Worm (Caenorhabditis elegans) whole organism, early embryonic: ENCODE measurements around the gene lys-2.

ENCODE experiments used
- B0310.2 ChIP-seq: sonication (generic microtip); optimal IDR thresholded peaks from 2 replicates; lab custom pipeline; 2016; ENCODE audit warnings: mild to moderate bottlenecking, missing genetic modification characterization, missing compliant biosample characterization
- F13C5.2 ChIP-seq: sonication (generic microtip); optimal IDR thresholded peaks from 2 replicates; lab custom pipeline; 2017; ENCODE audit warnings: mild to moderate bottlenecking, missing genetic modification characterization, inconsistent platforms, missing compliant biosample characterization
- aly-1 ChIP-seq: sonication (generic microtip); optimal IDR thresholded peaks from 2 replicates; lab custom pipeline; 2016; ENCODE audit warnings: missing genetic modification characterization, missing compliant biosample characterization
- ama-1 ChIP-seq: fragments of 150-350 bp; optimal IDR thresholded peaks from 2 replicates; lab custom pipeline; 2014
- ceh-13 ChIP-seq: fragments of 200-800 bp; sonication (Bioruptor generic); optimal IDR thresholded peaks from 2 replicates; lab custom pipeline; 2018; ENCODE audit warnings: mild to moderate bottlenecking, missing genetic modification characterization, missing compliant biosample characterization
- ceh-36 ChIP-seq: sonication (generic microtip); optimal IDR thresholded peaks from 2 replicates; lab custom pipeline; 2016; ENCODE audit warnings: missing genetic modification characterization, inconsistent platforms, missing compliant biosample characterization
- ets-7 ChIP-seq: sonication (generic microtip); optimal IDR thresholded peaks from 2 replicates; lab custom pipeline; 2016; ENCODE audit warnings: missing genotype, missing genetic modification characterization, missing compliant biosample characterization
- flt-1 ChIP-seq: fragments of 200-800 bp; sonication (Bioruptor generic); IDR thresholded peaks from 2 replicates; pipeline ENCODE4 v1.3.6; 2022; ENCODE audit warnings: missing genetic modification characterization, missing compliant biosample characterization
- hmbx-1 ChIP-seq: sonication (generic microtip); optimal IDR thresholded peaks from 2 replicates; lab custom pipeline; 2016; ENCODE audit warnings: mild to moderate bottlenecking, missing genetic modification characterization, missing compliant biosample characterization
- hmg-4 ChIP-seq: fragments of 200-800 bp; sonication (Bioruptor generic); optimal IDR thresholded peaks from 2 replicates; lab custom pipeline; 2018; ENCODE audit warnings: mild to moderate bottlenecking, missing genetic modification characterization, missing compliant biosample characterization
- hnd-1 ChIP-seq: sonication (generic microtip); optimal IDR thresholded peaks from 2 replicates; lab custom pipeline; 2016; ENCODE audit warnings: missing genetic modification characterization, missing compliant biosample characterization
- pes-1 ChIP-seq: fragments of 200-800 bp; sonication (Bioruptor generic); IDR thresholded peaks from 2 replicates; pipeline ENCODE4 v1.3.6; 2022; ENCODE audit warnings: missing genetic modification reagents, missing genetic modification characterization, missing compliant biosample characterization
- scrt-1 ChIP-seq: fragments of 200-800 bp; sonication (Bioruptor generic); IDR thresholded peaks from 2 replicates; pipeline ENCODE4 v1.3.6; 2022; ENCODE audit warnings: missing genetic modification characterization, missing compliant biosample characterization
- sea-1 ChIP-seq: fragments of 200-800 bp; sonication (Bioruptor generic); conservative IDR thresholded peaks from 2 replicates; pipeline ENCODE4 v1.3.6; 2022; ENCODE audit warnings: missing genetic modification characterization, missing compliant biosample characterization
- tbx-11 ChIP-seq: fragments of 200-800 bp; sonication (Bioruptor generic); IDR thresholded peaks from 2 replicates; pipeline ENCODE4 v1.3.6; 2022; ENCODE audit warnings: missing genetic modification characterization, missing compliant biosample characterization
- tbx-37 ChIP-seq: fragments of 200-800 bp; sonication (Bioruptor generic); conservative IDR thresholded peaks from 2 replicates; pipeline ENCODE4 v1.3.6; 2022; ENCODE audit warnings: missing genetic modification reagents, missing genetic modification characterization, missing compliant biosample characterization
- tra-4 ChIP-seq: sonication (generic microtip); optimal IDR thresholded peaks from 2 replicates; lab custom pipeline; 2017; ENCODE audit warnings: missing genetic modification characterization, missing compliant biosample characterization

Gene lys-2

ce11 chrV:10244018-10244720 lies 37.1 kb downstream of the lys-2 start:
- TF ChIP-seq F13C5.2 (tag; lab: Kevin White, UChicago) (no peak), hmbx-1 (no peak)

ce11 chrV:10243105-10243504 lies 38.2 kb downstream of the lys-2 start, which contains the start of gene C12D8.9:
Gene C12D8.9 (minus strand): TSS chrV:10243205.
- TF ChIP-seq flt-1 (GFP tag; lab: Robert Waterston, UW) (no peak), ets-7 (no peak), ceh-13 (GFP tag; lab: Kevin White, UChicago) (no peak), hnd-1 (no peak), F13C5.2 (tag; lab: Kevin White, UChicago) (no peak), aly-1 (tag; lab: Kevin White, UChicago) (no peak), tbx-11 (GFP tag; lab: Robert Waterston, UW) (no peak), hmbx-1 (no peak)

- TF ChIP-seq hmbx-1 (no peak), ets-7 (no peak), F13C5.2 (tag; lab: Kevin White, UChicago) (no peak), hnd-1 (no peak), ama-1 (no peak), scrt-1 (GFP tag; lab: Robert Waterston, UW) (no peak)
These were observed 40.0 kb downstream of the lys-2 start, which contains the start of the genes C12D8.21 and col-148 for ce11 chrV:10241121-10241803. Gene C12D8.21 (minus strand): TSS chrV:10241188. Gene col-148 (plus strand): TSS chrV:10241753.

- no peak for TF ChIP-seq ceh-36 (tag; lab: Kevin White, UChicago)
- no peak for TF ChIP-seq tbx-11 (GFP tag; lab: Robert Waterston, UW)
- no peak for TF ChIP-seq pes-1
- TF ChIP-seq scrt-1 (GFP tag; lab: Robert Waterston, UW): no peak
- no peak for TF ChIP-seq flt-1 (GFP tag; lab: Robert Waterston, UW)
These were observed 41.4 kb downstream of the lys-2 start, which contains the start of gene fipr-8 for ce11 chrV:10239861-10240260. Gene fipr-8 (minus strand): TSS chrV:10239961.

ce11 chrV:10238665-10239064 lies 42.6 kb downstream of the lys-2 start, which contains the start of gene fubl-1:
Gene fubl-1 (minus strand): TSS chrV:10238866.
- peak; percentile 37 for TF ChIP-seq hmg-4
- no peak for TF ChIP-seq ceh-36 (tag; lab: Kevin White, UChicago)

- TF ChIP-seq tra-4 (tag; lab: Kevin White, UChicago) (no peak), aly-1 (tag; lab: Kevin White, UChicago) (no peak), scrt-1 (GFP tag; lab: Robert Waterston, UW) (no peak), pes-1 (no peak), ceh-13 (GFP tag; lab: Kevin White, UChicago) (no peak), ama-1 (no peak), sea-1 (GFP tag; lab: Robert Waterston, UW) (no peak), tbx-11 (GFP tag; lab: Robert Waterston, UW) (no peak), ceh-36 (tag; lab: Kevin White, UChicago) (no peak), hnd-1 (no peak), hmbx-1 (no peak), B0310.2 (tag; lab: Kevin White, UChicago) (no peak)
These were observed 43.3 kb downstream of the lys-2 start for ce11 chrV:10237959-10238444.

ce11 chrV:10237171-10237570 lies 44.1 kb downstream of the lys-2 start:
- TF ChIP-seq tra-4 (tag; lab: Kevin White, UChicago): no peak
- TF ChIP-seq hmbx-1: no peak
- TF ChIP-seq hnd-1: no peak
- no peak for TF ChIP-seq flt-1 (GFP tag; lab: Robert Waterston, UW)
- TF ChIP-seq ama-1: no peak
- TF ChIP-seq tbx-37 (GFP tag; lab: Robert Waterston, UW): no peak
- TF ChIP-seq B0310.2 (tag; lab: Kevin White, UChicago): no peak
- TF ChIP-seq ceh-36 (tag; lab: Kevin White, UChicago): no peak
- TF ChIP-seq aly-1 (tag; lab: Kevin White, UChicago): no peak
- TF ChIP-seq sea-1 (GFP tag; lab: Robert Waterston, UW): no peak
- TF ChIP-seq F13C5.2 (tag; lab: Kevin White, UChicago): no peak
- no peak for TF ChIP-seq ceh-13 (GFP tag; lab: Kevin White, UChicago)
- TF ChIP-seq pes-1: no peak
- TF ChIP-seq scrt-1 (GFP tag; lab: Robert Waterston, UW): no peak
- no peak for TF ChIP-seq ets-7

ce11 chrV:10233330-10233729 lies 47.9 kb downstream of the lys-2 start, which contains the start of gene str-182:
Gene str-182 (minus strand): TSS chrV:10233430.
- no peak for TF ChIP-seq ceh-36 (tag; lab: Kevin White, UChicago)
- no peak for TF ChIP-seq aly-1 (tag; lab: Kevin White, UChicago)
- no peak for TF ChIP-seq sea-1 (GFP tag; lab: Robert Waterston, UW)
- TF ChIP-seq ama-1: no peak
- no peak for TF ChIP-seq tbx-11 (GFP tag; lab: Robert Waterston, UW)
- TF ChIP-seq scrt-1 (GFP tag; lab: Robert Waterston, UW): no peak
- no peak for TF ChIP-seq pes-1
- no peak for TF ChIP-seq ets-7
- TF ChIP-seq tra-4 (tag; lab: Kevin White, UChicago): no peak
- no peak for TF ChIP-seq hmbx-1
- no peak for TF ChIP-seq hnd-1
- no peak for TF ChIP-seq B0310.2 (tag; lab: Kevin White, UChicago)
- TF ChIP-seq flt-1 (GFP tag; lab: Robert Waterston, UW): no peak
- TF ChIP-seq ceh-13 (GFP tag; lab: Kevin White, UChicago): no peak
- TF ChIP-seq F13C5.2 (tag; lab: Kevin White, UChicago): no peak
- no peak for TF ChIP-seq hmg-4
- no peak for TF ChIP-seq tbx-37 (GFP tag; lab: Robert Waterston, UW)
